Worm (Caenorhabditis elegans) whole organism, young adult: ENCODE measurements around the gene rap-1.

ENCODE experiments used
- F39B2.1 ChIP-seq: fragments of 200-800 bp; sonication (Bioruptor generic); IDR thresholded peaks from 2 replicates; pipeline ENCODE4 v1.3.6; 2022; ENCODE audit warnings: missing genetic modification reagents, missing genetic modification characterization, missing compliant biosample characterization
- F55B11.4 ChIP-seq: sonication (generic microtip); optimal IDR thresholded peaks from 2 replicates; lab custom pipeline; 2016; ENCODE audit warnings: missing compliant biosample characterization, missing genetic modification characterization, borderline replicate concordance; ENCODE audit not compliant: insufficient read depth
- ceh-40 ChIP-seq: fragments of 200-800 bp; sonication (Bioruptor generic); IDR thresholded peaks from 2 replicates; pipeline ENCODE4 v1.3.6; 2022; ENCODE audit warnings: missing genetic modification characterization, missing compliant biosample characterization
- dox-1 ChIP-seq: fragments of 200-800 bp; sonication (Bioruptor generic); IDR thresholded peaks from 2 replicates; pipeline ENCODE4 v1.3.6; 2022; ENCODE audit warnings: missing genetic modification reagents, missing genetic modification characterization, missing compliant biosample characterization
- dpl-1 ChIP-seq: fragments of 150-350 bp; optimal IDR thresholded peaks from 2 replicates; lab custom pipeline; 2014; ENCODE audit warnings: missing biosample characterization, missing genetic modification reagents, missing genetic modification characterization
- hlh-12 ChIP-seq: sonication (generic microtip); optimal IDR thresholded peaks from 2 replicates; lab custom pipeline; 2016; ENCODE audit warnings: missing genetic modification characterization, missing compliant biosample characterization
- hmg-20 ChIP-seq: fragments of 200-800 bp; sonication (Bioruptor generic); IDR thresholded peaks from 2 replicates; pipeline ENCODE4 v1.3.6; 2022; ENCODE audit warnings: missing genetic modification reagents, missing genetic modification characterization, missing compliant biosample characterization
- nfya-1 ChIP-seq: sonication (generic microtip); optimal IDR thresholded peaks from 2 replicates; lab custom pipeline; 2017; ENCODE audit warnings: antibody characterized with exemption, missing compliant biosample characterization, missing genetic modification characterization, borderline replicate concordance; ENCODE audit not compliant: insufficient read depth
- pha-4 ChIP-seq: fragments of 150-350 bp; sonication (generic microtip); optimal IDR thresholded peaks from 2 replicates; lab custom pipeline; 2014; ENCODE audit warnings: missing biosample characterization, missing genetic modification reagents, missing genetic modification characterization
- rpc-1 ChIP-seq, 2 experiments: fragments of 150-350 bp in 1 of 2; sonication (generic microtip) in 1 of 2; optimal IDR thresholded peaks; 2 replicates each; lab custom pipeline; 2014 to 2018; ENCODE audit warnings: missing biosample characterization in 1 of 2, missing genetic modification characterization in 1 of 2, missing genetic modification reagents in 1 of 2, missing genotype in 1 of 2

DNA sequence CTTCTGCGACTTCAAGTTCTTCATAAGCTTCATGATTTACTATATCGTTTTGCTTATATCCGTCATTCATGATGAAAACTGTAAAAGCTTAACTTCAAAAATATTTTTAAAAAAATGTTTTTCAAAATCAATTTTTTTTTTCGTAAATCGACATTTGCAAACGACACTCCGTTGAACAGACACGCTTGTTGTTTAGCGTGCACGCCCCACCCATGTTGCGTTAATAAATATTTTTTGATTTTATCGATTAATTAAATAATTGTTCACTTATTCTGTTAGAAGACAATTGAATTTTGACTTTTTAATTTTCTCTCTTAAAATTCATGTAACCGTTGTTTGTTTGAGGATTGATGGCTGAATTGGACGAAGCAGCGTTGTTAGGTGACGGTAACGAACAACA, 7.3 kb upstream of the rap-1 start, which contains the start of the genes D1046.2 and cfim-2:
- no peak for TF ChIP-seq hmg-20
- no peak for TF ChIP-seq F39B2.1 (GFP tag; lab: Robert Waterston, UW)
- no peak for TF ChIP-seq hlh-12 (tag; lab: Kevin White, UChicago)
- TF ChIP-seq dpl-1 (GFP tag; lab: Kevin White, UChicago) = no peak
- no peak for TF ChIP-seq rpc-1 (optimal IDR thresholded peaks at IDR 0.05; lab: Kevin White, UChicago)
- TF ChIP-seq rpc-1 (tag; optimal IDR thresholded peaks at IDR 0.05; lab: Kevin White, UChicago) = no peak
- TF ChIP-seq dox-1 (GFP tag; lab: Robert Waterston, UW) = no peak
- no peak for TF ChIP-seq nfya-1
- no peak for TF ChIP-seq ceh-40
- no peak for TF ChIP-seq pha-4 (tag; lab: Kevin White, UChicago)
- TF ChIP-seq F55B11.4 (tag; lab: Kevin White, UChicago) = no peak
